Worm (Caenorhabditis elegans): Measurements from ENCODE around the gene C31H1.1.

DNA sequence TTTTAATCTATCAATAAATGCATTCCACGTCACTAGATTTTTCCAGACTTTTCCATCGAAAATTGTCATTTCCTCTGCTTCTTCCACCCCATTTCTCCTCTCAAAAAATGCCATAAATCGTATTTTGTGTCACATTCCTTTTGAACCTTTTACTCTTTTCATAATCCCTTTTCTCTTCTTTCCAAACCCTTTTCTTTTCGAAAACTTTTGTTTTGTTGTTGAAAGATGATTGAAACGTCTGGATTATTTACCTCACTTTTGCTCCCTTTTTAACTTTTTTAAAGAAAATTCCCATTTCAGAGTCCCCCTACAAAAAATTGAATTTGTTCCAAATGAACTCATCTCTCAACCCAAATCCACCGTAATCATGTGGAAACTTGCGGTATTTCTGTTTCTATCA is 41.9 kb downstream of the C31H1.1 start, which contains the start of gene C06E7.2:
- TF ChIP-seq ama-1 (optimal IDR thresholded peaks at IDR 0.05) (no peak), fkh-10 (GFP tag; optimal IDR thresholded peaks at IDR 0.05) (no peak), pqm-1 (tag; optimal IDR thresholded peaks at IDR 0.05) (no peak), jun-1 (tag; optimal IDR thresholded peaks at IDR 0.05) (no peak), skn-1 (tag; optimal IDR thresholded peaks at IDR 0.05) (no peak), nhr-76 (tag; optimal IDR thresholded peaks at IDR 0.05) (no peak), ztf-11 (tag; optimal IDR thresholded peaks at IDR 0.05) (no peak), ceh-82 (tag; optimal IDR thresholded peaks at IDR 0.05) (no peak)

Data from whole organism, L1 larva.